Worm (Caenorhabditis elegans) whole organism, L1 larva: ENCODE results near the gene rde-11.

Source experiments
- C16A3.4 ChIP-seq: fragments of 150-350 bp; optimal IDR thresholded peaks from 2 replicates; lab custom pipeline; 2014; ENCODE audit warnings: missing biosample characterization, missing genetic modification characterization
- aha-1 ChIP-seq: fragments of 150-350 bp; optimal IDR thresholded peaks from 2 replicates; lab custom pipeline; 2014; ENCODE audit warnings: missing biosample characterization, missing genetic modification characterization
- aly-2 ChIP-seq: fragments of 150-350 bp; optimal IDR thresholded peaks from 2 replicates; lab custom pipeline; 2014; ENCODE audit warnings: missing biosample characterization, missing genetic modification characterization
- blmp-1 ChIP-seq: fragments of 150-350 bp; optimal IDR thresholded peaks from 2 replicates; lab custom pipeline; 2014; ENCODE audit warnings: missing biosample characterization, missing genetic modification characterization
- ceh-82 ChIP-seq, 3 experiments: fragments of 150-350 bp in 1 of 3; sonication (generic microtip) in 2 of 3; optimal IDR thresholded peaks; 2 replicates each; lab custom pipeline; 2014 to 2017; ENCODE audit warnings: missing biosample characterization in 3 of 3, missing genetic modification characterization in 3 of 3
- ceh-90 ChIP-seq: sonication (generic microtip); optimal IDR thresholded peaks from 2 replicates; lab custom pipeline; 2016; ENCODE audit warnings: missing genetic modification characterization, missing compliant biosample characterization
- efl-1 ChIP-seq, 4 experiments: fragments of 150-350 bp; optimal IDR thresholded peaks in 3 of 4; peaks in 1 of 4; 1 replicate in 1 of 4; 2 replicates in 3 of 4; lab custom pipeline; 2014; ENCODE audit warnings: missing biosample characterization in 2 of 4, missing genetic modification characterization in 2 of 4, missing genetic modification reagents in 2 of 4
- egl-27 ChIP-seq, 2 experiments: fragments of 150-350 bp in 1 of 2; sonication (generic microtip); optimal IDR thresholded peaks; 3 replicates each; lab custom pipeline; 2017 to 2018; ENCODE audit warnings: missing biosample characterization in 2 of 2, missing genetic modification characterization in 2 of 2, missing genetic modification reagents in 2 of 2
- elt-3 ChIP-seq, 6 experiments: fragments of 150-350 bp in 1 of 6; sonication (generic microtip); optimal IDR thresholded peaks; 2 replicates each; lab custom pipeline; 2017 to 2018; ENCODE audit warnings: missing biosample characterization in 6 of 6, missing genetic modification characterization in 6 of 6, inconsistent platforms in 1 of 6
- ets-5 ChIP-seq: fragments of 200-800 bp; sonication (Bioruptor generic); IDR thresholded peaks from 2 replicates; pipeline ENCODE4 v1.3.6; 2022; ENCODE audit warnings: missing genetic modification characterization, missing compliant biosample characterization
- grh-1 ChIP-seq: fragments of 200-800 bp; sonication (Bioruptor generic); IDR thresholded peaks from 2 replicates; pipeline ENCODE4 v1.3.6; 2022; ENCODE audit warnings: missing genetic modification reagents, missing genetic modification characterization, missing compliant biosample characterization
- hlh-4 ChIP-seq: sonication (generic microtip); optimal IDR thresholded peaks from 2 replicates; lab custom pipeline; 2016; ENCODE audit warnings: mild to moderate bottlenecking, missing genetic modification characterization, missing compliant biosample characterization
- hpl-2 ChIP-seq: fragments of 150-350 bp; optimal IDR thresholded peaks from 2 replicates; lab custom pipeline; 2014; ENCODE audit warnings: missing biosample characterization, missing genetic modification reagents, missing genetic modification characterization
- isw-1 ChIP-seq: fragments of 200-800 bp; sonication (Bioruptor generic); IDR thresholded peaks from 2 replicates; pipeline ENCODE4 v1.3.6; 2022; ENCODE audit warnings: missing genetic modification characterization, missing compliant biosample characterization
- lin-13 ChIP-seq: fragments of 150-350 bp; optimal IDR thresholded peaks from 2 replicates; lab custom pipeline; 2014; ENCODE audit warnings: missing biosample characterization, missing genetic modification reagents, missing genetic modification characterization
- lin-14 ChIP-seq: fragments of 200-800 bp; sonication (Bioruptor generic); optimal IDR thresholded peaks from 2 replicates; lab custom pipeline; 2018; ENCODE audit warnings: mild to moderate bottlenecking, missing genetic modification characterization, moderate library complexity, missing compliant biosample characterization
- lin-35 ChIP-seq, 2 experiments: fragments of 150-350 bp; optimal IDR thresholded peaks; 2 replicates each; lab custom pipeline; 2014; ENCODE audit warnings: missing biosample characterization in 2 of 2, missing genetic modification characterization in 2 of 2, missing genetic modification reagents in 2 of 2
- lir-3 ChIP-seq: sonication (generic microtip); optimal IDR thresholded peaks from 2 replicates; lab custom pipeline; 2016; ENCODE audit warnings: mild to moderate bottlenecking, missing genetic modification characterization, moderate library complexity, missing compliant biosample characterization; ENCODE audit not compliant: poor library complexity
- lsy-2 ChIP-seq, 2 experiments: fragments of 150-350 bp; optimal IDR thresholded peaks; 2 replicates each; lab custom pipeline; 2014; ENCODE audit warnings: missing biosample characterization in 2 of 2, missing genetic modification characterization in 2 of 2
- nhr-11 ChIP-seq: fragments of 150-350 bp; optimal IDR thresholded peaks from 2 replicates; lab custom pipeline; 2014; ENCODE audit warnings: missing biosample characterization, missing genetic modification characterization
- nhr-12 ChIP-seq: sonication (generic microtip); optimal IDR thresholded peaks from 2 replicates; lab custom pipeline; 2017; ENCODE audit warnings: missing biosample characterization, missing genetic modification characterization
- nhr-19 ChIP-seq: fragments of 200-800 bp; sonication (Bioruptor generic); conservative IDR thresholded peaks from 2 replicates; pipeline ENCODE4 v1.3.6; 2022; ENCODE audit warnings: missing genetic modification characterization, missing compliant biosample characterization
- nhr-20 ChIP-seq: sonication (generic microtip); optimal IDR thresholded peaks from 2 replicates; lab custom pipeline; 2016; ENCODE audit warnings: mild to moderate bottlenecking, missing genetic modification characterization, missing compliant biosample characterization
- nhr-47 ChIP-seq: sonication (generic microtip); optimal IDR thresholded peaks from 2 replicates; lab custom pipeline; 2016; ENCODE audit warnings: mild to moderate bottlenecking, missing genetic modification characterization, moderate library complexity, missing compliant biosample characterization
- nhr-71 ChIP-seq: sonication (generic microtip); optimal IDR thresholded peaks from 2 replicates; lab custom pipeline; 2016; ENCODE audit warnings: mild to moderate bottlenecking, missing genetic modification characterization, moderate library complexity, missing compliant biosample characterization
- nhr-85 ChIP-seq: sonication (generic microtip); peaks from one replicate; lab custom pipeline; 2016; ENCODE audit warnings: missing genetic modification characterization, inconsistent platforms, missing compliant biosample characterization
- nhr-90 ChIP-seq: sonication (generic microtip); optimal IDR thresholded peaks from 2 replicates; lab custom pipeline; 2016; ENCODE audit warnings: mild to moderate bottlenecking, missing genetic modification characterization, missing compliant biosample characterization; ENCODE audit not compliant: poor library complexity
- pax-3 ChIP-seq: fragments of 200-800 bp; sonication (Bioruptor generic); optimal IDR thresholded peaks from 2 replicates; lab custom pipeline; 2018; ENCODE audit warnings: mild to moderate bottlenecking, missing genetic modification characterization, moderate library complexity, missing compliant biosample characterization
- rnt-1 ChIP-seq: sonication (generic microtip); optimal IDR thresholded peaks from 2 replicates; lab custom pipeline; 2016; ENCODE audit warnings: mild to moderate bottlenecking, missing genetic modification characterization, moderate library complexity, missing compliant biosample characterization
- skn-1 ChIP-seq: fragments of 150-350 bp; optimal IDR thresholded peaks from 2 replicates; lab custom pipeline; 2014; ENCODE audit warnings: missing biosample characterization, missing genetic modification characterization
- snu-23 ChIP-seq: sonication (generic microtip); optimal IDR thresholded peaks from 2 replicates; lab custom pipeline; 2016; ENCODE audit warnings: missing genetic modification characterization, missing compliant biosample characterization
- sup-37 ChIP-seq: fragments of 200-800 bp; sonication (Bioruptor generic); optimal IDR thresholded peaks from 2 replicates; lab custom pipeline; 2018; ENCODE audit warnings: mild to moderate bottlenecking, missing genetic modification characterization, missing compliant biosample characterization
- swsn-7 ChIP-seq: sonication (generic microtip); optimal IDR thresholded peaks from 2 replicates; lab custom pipeline; 2016; ENCODE audit warnings: missing genetic modification characterization, missing compliant biosample characterization
- tbx-2 ChIP-seq: sonication (generic microtip); optimal IDR thresholded peaks from 2 replicates; lab custom pipeline; 2016; ENCODE audit warnings: missing genetic modification characterization, missing compliant biosample characterization
- tlp-1 ChIP-seq: fragments of 150-350 bp; optimal IDR thresholded peaks from 2 replicates; lab custom pipeline; 2014; ENCODE audit warnings: missing biosample characterization, missing genetic modification characterization
- unc-130 ChIP-seq: fragments of 150-350 bp; optimal IDR thresholded peaks from 2 replicates; lab custom pipeline; 2017; ENCODE audit warnings: missing biosample characterization, missing genetic modification characterization, inconsistent platforms
- unc-62 ChIP-seq: fragments of 150-350 bp; optimal IDR thresholded peaks from 2 replicates; lab custom pipeline; 2014; ENCODE audit warnings: missing biosample characterization, missing genetic modification reagents, missing genetic modification characterization
- unc-98 ChIP-seq: fragments of 200-800 bp; sonication (Bioruptor generic); IDR thresholded peaks from 2 replicates; pipeline ENCODE4 v1.3.6; 2022; ENCODE audit warnings: missing genetic modification characterization, missing compliant biosample characterization

The rde-11 gene

ce11 chrIV:13079119-13079518 lies 25.9 kb upstream of the rde-11 start, which contains the start of gene C39E9.8 (continued):
- no peak for TF ChIP-seq hpl-2 (GFP tag; lab: Kevin White, UChicago)

DNA sequence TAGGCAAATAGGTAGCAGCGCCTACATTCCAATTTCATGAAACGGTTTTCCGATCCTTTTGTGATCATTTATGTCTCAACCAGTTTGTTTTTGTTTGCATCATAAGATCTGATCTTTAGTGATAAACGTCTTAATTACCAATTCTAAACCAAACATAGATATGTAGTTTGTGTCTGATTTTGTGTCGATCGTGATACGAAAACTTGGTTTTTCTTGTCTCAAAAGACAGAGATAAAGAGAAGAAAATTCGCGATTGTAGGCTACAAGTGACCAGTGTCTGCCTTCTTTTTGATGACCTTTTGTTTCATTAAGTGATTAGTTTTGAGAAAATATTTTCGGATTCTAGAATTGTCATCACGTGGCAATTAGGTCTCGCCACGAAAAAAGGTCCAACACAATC lies 24.8 kb upstream of the rde-11 start:
- TF ChIP-seq nhr-20 (tag; lab: Kevin White, UChicago) (peak; percentile 47), nhr-90 (tag; lab: Kevin White, UChicago) (peak; percentile 41), swsn-7 (tag; lab: Kevin White, UChicago) (no peak), lin-35 (GFP tag; optimal IDR thresholded peaks at IDR 0.05; lab: Kevin White, UChicago) (peak in 1 of 2 experiments; percentile 44), tbx-2 (peak; percentile 6), efl-1 (optimal IDR thresholded peaks at IDR 0.05; lab: Kevin White, UChicago) (no peak), efl-1 (GFP tag; optimal IDR thresholded peaks at IDR 0.05 in 1 of 2; lab: Kevin White, UChicago) (peak in 1 of 2 experiments; percentile 40), grh-1 (GFP tag; lab: Robert Waterston, UW) (0 out of 2 replicates have a peak, but pooled peaks have one; percentile 7), elt-3 (tag; optimal IDR thresholded peaks at IDR 0.05; lab: Kevin White, UChicago) (peak in 2 of 6 experiments; percentile 79 to 84), nhr-11 (tag; lab: Kevin White, UChicago) (peak; percentile 9), lin-14 (peak; percentile 71), nhr-85 (tag; lab: Kevin White, UChicago) (peak; percentile 95), nhr-71 (tag; lab: Kevin White, UChicago) (peak; percentile 59), nhr-12 (tag; lab: Kevin White, UChicago) (no peak), skn-1 (tag; lab: Kevin White, UChicago) (peak; percentile 28), pax-3 (no peak), blmp-1 (tag; lab: Kevin White, UChicago) (peak; percentile 39), nhr-19 (GFP tag; lab: Robert Waterston, UW) (peak; percentile 40; the same call in 1 of the 2 replicates), snu-23 (GFP tag; lab: Kevin White, UChicago) (peak; percentile 48), lin-13 (GFP tag; lab: Kevin White, UChicago) (no peak), sup-37 (GFP tag; lab: Kevin White, UChicago) (no peak)

DNA sequence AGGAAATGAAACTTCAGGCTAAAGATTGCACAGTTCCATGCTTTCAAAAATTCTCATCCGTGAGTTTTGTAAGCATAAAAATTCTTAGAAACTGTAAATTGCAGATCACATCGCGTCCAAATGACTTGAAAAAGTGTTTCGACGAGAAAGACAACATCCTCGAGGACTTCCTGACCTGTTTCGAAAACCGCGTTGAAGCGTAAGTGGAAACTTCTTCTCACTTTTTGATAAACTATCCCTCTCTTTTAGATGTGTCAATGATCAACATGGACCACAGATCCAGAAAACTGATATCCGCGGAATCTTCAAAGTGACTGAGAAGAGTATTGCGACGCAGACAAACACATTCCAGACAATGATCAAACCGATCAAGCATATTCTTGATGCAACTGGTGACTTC lies 24.1 kb upstream of the rde-11 start:
- TF ChIP-seq blmp-1 (tag; lab: Kevin White, UChicago): peak; percentile 45
- TF ChIP-seq unc-62 (GFP tag; lab: Kevin White, UChicago): no peak
- no peak for TF ChIP-seq tlp-1 (tag; lab: Kevin White, UChicago)
- no peak for TF ChIP-seq efl-1 (optimal IDR thresholded peaks at IDR 0.05; lab: Kevin White, UChicago)
- peak in 1 of 2 experiments; percentile 10 for TF ChIP-seq efl-1 (GFP tag; optimal IDR thresholded peaks at IDR 0.05 in 1 of 2; lab: Kevin White, UChicago)
- TF ChIP-seq, all 84 proteins: peak for 2

DNA sequence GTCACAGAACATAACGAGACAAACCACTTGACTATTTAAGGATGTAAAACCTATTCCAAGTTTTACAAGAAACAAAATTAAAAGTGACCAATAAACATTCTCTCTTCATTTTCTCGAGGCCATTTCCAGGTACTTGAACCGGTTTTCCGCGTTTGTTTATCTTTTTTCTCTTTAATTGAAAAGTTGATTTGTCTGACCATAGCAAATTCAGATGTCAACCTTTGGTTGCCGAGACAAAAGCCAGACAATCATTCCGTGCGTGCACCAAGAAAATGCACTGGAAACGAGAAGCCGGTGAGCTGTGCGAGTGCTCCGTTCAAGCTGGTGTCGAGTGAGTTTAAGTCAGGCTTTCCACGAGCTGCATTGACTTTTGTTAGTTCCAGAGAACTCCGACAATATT lies 22.9 kb upstream of the rde-11 start:
- peak; percentile 39 for TF ChIP-seq nhr-20 (tag; lab: Kevin White, UChicago)
- TF ChIP-seq grh-1 (GFP tag; lab: Robert Waterston, UW): peak; percentile 68
- no peak for TF ChIP-seq ets-5 (GFP tag; lab: Robert Waterston, UW)
- no peak for TF ChIP-seq unc-62 (GFP tag; lab: Kevin White, UChicago)
- no peak for TF ChIP-seq isw-1 (GFP tag; lab: Robert Waterston, UW)
- peak; percentile 48 for TF ChIP-seq lin-14
- TF ChIP-seq rnt-1 (tag; lab: Kevin White, UChicago): peak; percentile 2
- TF ChIP-seq unc-130: no peak
- TF ChIP-seq ceh-90: no peak
- TF ChIP-seq egl-27 (tag; optimal IDR thresholded peaks at IDR 0.05; lab: Kevin White, UChicago): no peak
- no peak for TF ChIP-seq aha-1 (tag; lab: Kevin White, UChicago)
- TF ChIP-seq hlh-4 (tag; lab: Kevin White, UChicago): no peak
- peak; percentile 87 for TF ChIP-seq nhr-85 (tag; lab: Kevin White, UChicago)
- TF ChIP-seq efl-1 (optimal IDR thresholded peaks at IDR 0.05; lab: Kevin White, UChicago): no peak
- TF ChIP-seq efl-1 (GFP tag; optimal IDR thresholded peaks at IDR 0.05 in 1 of 2; lab: Kevin White, UChicago): peak in 1 of 2 experiments; percentile 8
- no peak for TF ChIP-seq ceh-82 (tag; optimal IDR thresholded peaks at IDR 0.05; lab: Kevin White, UChicago)
- TF ChIP-seq nhr-47 (tag; lab: Kevin White, UChicago): no peak
- no peak for TF ChIP-seq unc-98 (GFP tag; lab: Robert Waterston, UW)
- TF ChIP-seq blmp-1 (tag; lab: Kevin White, UChicago): peak; percentile 45
- TF ChIP-seq aly-2 (tag; lab: Kevin White, UChicago): no peak
- TF ChIP-seq elt-3 (tag; optimal IDR thresholded peaks at IDR 0.05; lab: Kevin White, UChicago): peak in 2 of 6 experiments; percentile 30 to 62
- no peak for TF ChIP-seq lir-3
- TF ChIP-seq C16A3.4: no peak
- no peak for TF ChIP-seq tlp-1 (tag; lab: Kevin White, UChicago)
- TF ChIP-seq snu-23 (GFP tag; lab: Kevin White, UChicago): peak; percentile 10
- TF ChIP-seq lsy-2 (tag; optimal IDR thresholded peaks at IDR 0.05; lab: Kevin White, UChicago): peak in 1 of 2 experiments; percentile 25
- TF ChIP-seq pax-3: no peak
- peak in 1 of 2 experiments; percentile 26 for TF ChIP-seq lin-35 (GFP tag; optimal IDR thresholded peaks at IDR 0.05; lab: Kevin White, UChicago)
